Worm (Caenorhabditis elegans): ENCODE data around the gene msd-2.
A peak's percentile ranks its signal among the peaks of the same experiment; 100 is the strongest.

msd-2 gene

DNA sequence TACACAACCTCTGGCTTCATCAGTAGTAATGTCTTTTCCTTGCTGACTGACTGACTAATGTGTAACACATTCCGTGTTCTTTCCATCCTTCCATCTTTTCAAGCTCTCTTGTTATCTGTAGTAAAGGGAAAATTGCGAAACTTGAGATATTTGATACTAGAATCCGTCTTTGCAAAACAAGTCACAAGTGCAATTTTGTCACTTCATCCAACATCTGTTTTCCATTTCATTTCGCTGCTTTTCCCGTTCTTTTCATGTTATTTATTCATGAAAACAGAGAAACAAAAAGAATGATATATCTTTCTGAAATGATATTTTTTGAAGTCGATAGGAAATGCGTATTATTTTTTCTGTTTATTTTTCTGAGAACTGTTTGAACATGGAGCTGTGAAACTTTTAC is 17.1 kb downstream of the msd-2 start:
- TF ChIP-seq lsy-2 (tag; optimal IDR thresholded peaks at IDR 0.05): no peak
- no peak for TF ChIP-seq mep-1 (tag; optimal IDR thresholded peaks at IDR 0.05)

DNA sequence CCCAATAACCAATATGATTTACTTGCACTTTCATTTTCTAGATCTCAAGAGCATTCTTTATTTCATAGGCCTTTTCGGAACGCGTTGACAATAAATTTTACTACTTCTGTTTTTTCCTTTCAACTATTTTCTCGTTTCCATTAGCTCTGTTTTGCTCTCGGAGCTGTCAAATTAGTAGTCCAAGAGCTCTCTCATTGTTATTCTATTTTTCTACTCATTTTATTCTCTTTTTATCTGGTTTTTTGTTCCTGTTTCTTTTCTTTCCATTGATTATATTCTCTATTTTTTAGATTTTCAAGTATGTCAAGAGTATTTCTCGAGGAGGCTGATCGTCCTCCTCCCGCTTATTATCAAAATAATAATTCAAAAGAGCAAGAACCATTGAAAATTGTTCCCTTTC is 18.2 kb downstream of the msd-2 start, which contains the start of gene T04B2.3:
T04B2.3 (plus strand) TSS at position 301 of the 400 bp plus-strand sequence.
- no peak for TF ChIP-seq ztf-11 (tag; optimal IDR thresholded peaks at IDR 0.05)
- no peak for TF ChIP-seq mep-1 (tag; optimal IDR thresholded peaks at IDR 0.05)
- no peak for TF ChIP-seq flh-1 (GFP tag; optimal IDR thresholded peaks at IDR 0.05)
- TF ChIP-seq pha-4 (tag; optimal IDR thresholded peaks at IDR 0.05): no peak

DNA sequence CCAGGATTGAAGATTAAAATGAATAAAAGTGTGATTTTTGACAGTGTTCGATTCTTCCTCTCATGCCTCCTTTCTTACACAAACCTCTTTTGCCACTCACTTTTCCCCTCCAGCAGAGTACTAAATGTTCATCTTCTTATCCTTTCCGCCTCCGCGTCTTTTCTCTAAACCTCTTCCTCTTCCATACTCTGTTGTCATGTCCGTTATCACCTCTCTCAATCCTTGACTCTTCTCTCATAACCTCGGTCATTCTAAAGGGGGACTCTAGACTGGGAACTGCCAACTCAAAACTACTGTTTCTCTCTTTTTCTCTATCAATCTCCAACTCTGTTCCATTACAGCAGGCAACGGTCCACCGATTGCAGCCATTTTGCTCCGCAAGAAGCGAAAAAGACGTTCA is 19.4 kb downstream of the msd-2 start:
- TF ChIP-seq hlh-1 (tag; optimal IDR thresholded peaks at IDR 0.05) (peak; percentile 29), unc-39 (tag; optimal IDR thresholded peaks at IDR 0.05) (no peak), elt-1 (tag; optimal IDR thresholded peaks at IDR 0.05; ENCODE audit: borderline replicate concordance, insufficient read depth) (peak; percentile 1), unc-120 (tag; optimal IDR thresholded peaks at IDR 0.05; ENCODE audit: poor library complexity, severe bottlenecking) (peak; percentile 61)

DNA sequence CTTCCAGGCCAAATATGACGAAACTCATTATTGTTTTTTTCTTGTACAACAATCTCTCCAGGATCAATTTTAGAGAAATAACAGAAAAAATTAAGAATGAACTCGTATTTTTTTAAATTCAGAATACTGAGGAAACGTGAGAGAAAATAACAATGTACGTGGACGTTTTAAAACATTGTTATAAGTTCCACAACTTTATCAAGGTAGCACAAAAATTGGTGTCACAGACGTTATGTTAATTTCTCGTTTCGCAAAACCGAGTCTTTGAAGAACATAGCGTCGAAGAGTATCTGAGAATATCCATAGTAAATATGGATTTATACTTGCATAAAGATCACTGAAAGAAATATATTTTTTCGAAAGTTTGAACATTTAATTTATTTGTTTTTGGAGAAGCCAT is 22.2 kb downstream of the msd-2 start, which contains the start of gene T04B2.8:
T04B2.8 (minus strand) TSS at position 101 of the 400 bp plus-strand sequence.
- no peak for TF ChIP-seq nhr-237 (tag; optimal IDR thresholded peaks at IDR 0.05)
- no peak for TF ChIP-seq hlh-1 (tag; optimal IDR thresholded peaks at IDR 0.05)
- TF ChIP-seq sptf-1 (tag; optimal IDR thresholded peaks at IDR 0.05): no peak
- no peak for TF ChIP-seq blmp-1 (tag; optimal IDR thresholded peaks at IDR 0.05)
- TF ChIP-seq elt-3 (tag; optimal IDR thresholded peaks at IDR 0.05): no peak

DNA sequence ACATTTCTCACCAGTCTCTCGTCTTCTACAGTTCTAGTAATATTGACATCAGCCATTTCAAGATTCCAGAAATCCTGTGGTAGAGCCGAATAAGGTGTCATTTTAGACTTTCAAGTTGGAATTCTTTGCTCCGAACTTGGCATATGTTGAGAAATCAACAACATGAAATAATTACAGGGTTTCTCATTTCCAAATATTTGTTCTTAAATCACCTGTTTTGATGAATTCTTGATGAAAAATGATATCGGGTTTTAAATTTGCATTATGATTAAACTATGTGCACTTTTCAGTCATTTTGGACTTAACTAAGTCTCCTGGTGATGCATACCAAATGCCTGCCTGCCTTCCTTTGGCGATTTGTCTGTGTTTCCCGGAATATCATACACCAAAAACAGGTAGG is 24.7 kb downstream of the msd-2 start, which contains the start of gene srv-12:
srv-12 (minus strand) TSS at position 101 of the 400 bp plus-strand sequence.
- no peak for TF ChIP-seq lin-13 (tag; optimal IDR thresholded peaks at IDR 0.05)
- TF ChIP-seq sptf-1 (tag; optimal IDR thresholded peaks at IDR 0.05): no peak
- TF ChIP-seq tbx-8 (GFP tag; optimal IDR thresholded peaks at IDR 0.05): no peak
- TF ChIP-seq unc-62 (GFP tag; optimal IDR thresholded peaks at IDR 0.05): no peak
- no peak for TF ChIP-seq sem-2 (GFP tag; optimal IDR thresholded peaks at IDR 0.05)
- no peak for TF ChIP-seq elt-1 (tag; optimal IDR thresholded peaks at IDR 0.05; ENCODE audit: borderline replicate concordance, insufficient read depth)
- TF ChIP-seq zip-8 (tag; optimal IDR thresholded peaks at IDR 0.05): no peak
- TF ChIP-seq nhr-12 (tag; optimal IDR thresholded peaks at IDR 0.05): no peak
- TF ChIP-seq nhr-76 (tag; optimal IDR thresholded peaks at IDR 0.05): no peak
- no peak for TF ChIP-seq bed-3 (GFP tag; optimal IDR thresholded peaks at IDR 0.05)
- TF ChIP-seq hlh-1 (tag; optimal IDR thresholded peaks at IDR 0.05): no peak
- no peak for TF ChIP-seq mls-2 (tag; optimal IDR thresholded peaks at IDR 0.05)

DNA sequence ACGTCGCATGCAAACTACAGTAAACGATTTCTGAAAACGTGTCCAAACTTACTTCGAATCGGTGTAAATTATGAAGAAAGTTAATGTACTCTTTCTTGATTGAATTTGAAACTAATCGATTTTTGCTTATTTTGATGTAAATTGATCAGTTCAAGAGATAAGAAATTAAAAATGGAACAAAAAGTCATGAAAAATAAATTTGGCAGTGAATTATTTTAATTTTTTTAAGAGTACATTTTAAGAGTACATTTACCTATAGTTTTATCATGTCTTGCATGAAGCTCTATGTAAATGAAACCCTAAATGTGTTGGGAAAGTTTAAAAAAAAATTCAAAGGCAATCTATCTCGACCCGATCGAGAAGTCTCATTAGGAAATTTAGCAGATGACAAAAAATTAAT is 27.3 kb downstream of the msd-2 start, which contains the start of gene T04B2.7:
T04B2.7 (minus strand) TSS at position 101 of the 400 bp plus-strand sequence.
- TF ChIP-seq zip-8 (tag; optimal IDR thresholded peaks at IDR 0.05) (no peak), cnd-1 (tag; optimal IDR thresholded peaks at IDR 0.05) (no peak), flh-1 (GFP tag; optimal IDR thresholded peaks at IDR 0.05) (no peak), nhr-12 (tag; optimal IDR thresholded peaks at IDR 0.05) (no peak), unc-62 (GFP tag; optimal IDR thresholded peaks at IDR 0.05) (no peak), nhr-2 (tag; optimal IDR thresholded peaks at IDR 0.05) (no peak)

DNA sequence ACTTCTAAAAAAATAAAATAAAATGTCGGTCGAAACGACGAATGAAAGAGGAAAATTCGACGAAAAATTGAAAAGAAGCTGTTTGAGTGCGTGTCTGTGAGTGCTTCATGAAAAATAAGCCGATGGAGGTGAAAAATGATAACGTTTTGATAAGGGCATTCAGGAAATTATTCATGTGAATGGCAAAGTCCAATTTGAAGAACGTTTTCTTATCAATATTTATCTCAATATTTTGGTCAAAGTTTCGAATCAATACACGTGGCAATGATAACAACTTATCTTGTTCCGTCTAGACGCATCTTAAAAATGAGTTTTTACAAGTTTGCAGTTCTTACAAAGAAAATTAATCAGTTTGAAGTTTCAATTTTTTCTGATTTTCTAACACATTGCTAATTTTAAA is 30.3 kb downstream of the msd-2 start:
- no peak for TF ChIP-seq snpc-4 (tag; optimal IDR thresholded peaks at IDR 0.05)
- TF ChIP-seq flh-1 (GFP tag; optimal IDR thresholded peaks at IDR 0.05): no peak
- TF ChIP-seq unc-120 (tag; optimal IDR thresholded peaks at IDR 0.05; ENCODE audit: poor library complexity, severe bottlenecking): no peak
- no peak for TF ChIP-seq mab-5 (tag; optimal IDR thresholded peaks at IDR 0.05)
- no peak for TF ChIP-seq ham-2 (GFP tag; optimal IDR thresholded peaks at IDR 0.05)
- TF ChIP-seq nhr-76 (tag; optimal IDR thresholded peaks at IDR 0.05): no peak
- no peak for TF ChIP-seq ztf-11 (tag; optimal IDR thresholded peaks at IDR 0.05)
- TF ChIP-seq hlh-1 (tag; optimal IDR thresholded peaks at IDR 0.05): no peak

Data from whole organism, mixed stage, embryonic.